Worm (Caenorhabditis elegans): ENCODE data around the gene ikke-1.

ikke-1 gene

ce11 chrIII:8999508-8999907 lies 51.0 kb downstream of the ikke-1 start, which contains the start of gene F59B2.3:
TSS of gene F59B2.3 (minus strand) at chrIII:8999766.
- TF ChIP-seq lin-39 (tag; optimal IDR thresholded peaks at IDR 0.05) (no peak), ztf-11 (tag; optimal IDR thresholded peaks at IDR 0.05) (no peak), aha-1 (tag) (peak; percentile 68), arid-1 (GFP tag; conservative IDR thresholded peaks at IDR 0.05) (0 out of 2 replicates have a peak, but pooled peaks have one; percentile 25), lin-38 (GFP tag; IDR thresholded peaks at IDR 0.05) (0 out of 2 replicates have a peak, but pooled peaks have one; percentile 6), F49E8.2 (tag; optimal IDR thresholded peaks at IDR 0.05; ENCODE audit: borderline replicate concordance) (no peak), lin-15B (tag; optimal IDR thresholded peaks at IDR 0.05) (no peak), nhr-41 (GFP tag; IDR thresholded peaks at IDR 0.05) (no peak), Y5F2A.4 (GFP tag; optimal IDR thresholded peaks at IDR 0.05) (peak; percentile 4), pqm-1 (tag; optimal IDR thresholded peaks at IDR 0.05) (peak; percentile 35)

- no peak for TF ChIP-seq nhr-41 (GFP tag; IDR thresholded peaks at IDR 0.05)
- TF ChIP-seq ctbp-1 (GFP tag; IDR thresholded peaks at IDR 0.05): no peak
- peak; percentile 5 for TF ChIP-seq dve-1 (tag; optimal IDR thresholded peaks at IDR 0.05; ENCODE audit: insufficient read depth)
- TF ChIP-seq pqm-1 (tag; optimal IDR thresholded peaks at IDR 0.05): no peak
- peak; percentile 57 for TF ChIP-seq aha-1 (tag)
- TF ChIP-seq hlh-30 (tag; optimal IDR thresholded peaks at IDR 0.05; ENCODE audit: insufficient read depth): no peak
- TF ChIP-seq unc-62 (GFP tag; optimal IDR thresholded peaks at IDR 0.05 in 1 of 2): peak in 1 of 2 experiments; percentile 91
- no peak for TF ChIP-seq unc-62 (tag; optimal IDR thresholded peaks at IDR 0.05)
- no peak for TF ChIP-seq lir-3 (tag; optimal IDR thresholded peaks at IDR 0.05)
- TF ChIP-seq attf-4 (tag; optimal IDR thresholded peaks at IDR 0.05): no peak
Measured at ce11 chrIII:8998884-8999283, 51.6 kb downstream of the ikke-1 start.

- TF ChIP-seq attf-4 (tag; optimal IDR thresholded peaks at IDR 0.05): no peak
- peak; percentile 80 for TF ChIP-seq pqm-1 (tag; optimal IDR thresholded peaks at IDR 0.05)
- no peak for TF ChIP-seq hif-1 (tag; optimal IDR thresholded peaks at IDR 0.05)
- TF ChIP-seq madf-5 (GFP tag; IDR thresholded peaks at IDR 0.05): 0 out of 4 replicates have a peak, but pooled peaks of 1 of the 2 experiments have one; percentile 0
Measured at ce11 chrIII:8997821-8998220, 52.7 kb downstream of the ikke-1 start.

ce11 chrIII:8996686-8997085 lies 53.8 kb downstream of the ikke-1 start, which contains the start of gene skat-1:
TSS of gene skat-1 (minus strand) at chrIII:8996786.
- no peak for TF ChIP-seq mdt-29 (GFP tag; IDR thresholded peaks at IDR 0.05)
- no peak for TF ChIP-seq lim-7 (GFP tag; IDR thresholded peaks at IDR 0.05)
- TF ChIP-seq attf-4 (tag; optimal IDR thresholded peaks at IDR 0.05): no peak
- peak; percentile 21; the same call in 1 of the 2 replicates for TF ChIP-seq lin-38 (GFP tag; IDR thresholded peaks at IDR 0.05)
- no peak for TF ChIP-seq dmd-6 (GFP tag; IDR thresholded peaks at IDR 0.05)
- peak; percentile 7 for TF ChIP-seq nhr-102 (tag; optimal IDR thresholded peaks at IDR 0.05)

Measured in whole organism, L4 larva.